Fruit fly (Drosophila melanogaster): ENCODE data around the gene RpS21.

The RpS21 gene

DNA sequence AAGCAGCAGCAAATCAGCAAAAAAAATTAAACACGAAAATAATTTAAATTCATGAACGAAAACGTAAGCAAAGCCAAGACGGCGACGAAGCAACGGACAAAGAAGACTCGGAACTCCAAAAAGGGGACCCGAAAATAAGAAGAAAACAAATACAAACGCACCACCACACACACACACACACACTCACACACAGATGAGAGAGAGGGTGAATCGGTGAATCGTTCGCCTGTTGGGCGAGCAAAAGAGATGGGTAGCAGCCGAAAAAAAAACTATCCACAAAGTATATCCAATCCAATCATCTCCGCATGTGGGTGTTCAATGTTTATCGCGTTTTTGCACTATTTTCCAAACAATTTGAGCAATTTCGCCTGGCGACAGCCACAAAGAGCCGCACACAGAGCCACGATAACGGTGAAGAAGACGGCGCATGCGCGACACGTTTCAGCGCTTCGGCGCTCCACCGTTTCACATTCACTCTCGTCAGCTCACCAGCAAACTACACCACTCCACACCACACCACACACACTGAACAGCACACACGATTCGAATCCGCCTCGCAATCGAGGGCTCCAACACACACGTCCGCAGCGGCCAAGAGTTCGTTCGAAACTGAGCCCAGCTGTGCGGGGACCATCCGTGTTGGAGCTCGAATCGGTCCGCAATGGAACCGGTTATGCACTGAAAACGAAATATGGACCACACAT is 26.1 kb upstream of the RpS21 start, which contains the start of gene Duox (continued):
- no peak for TF ChIP-seq bsh (GFP tag; optimal IDR thresholded peaks at IDR 0.05)
- TF ChIP-seq CG14860 (GFP tag; IDR thresholded peaks at IDR 0.05; ENCODE audit: partially characterized antibody), result no peak
- no peak for TF ChIP-seq CG7556 (GFP tag; optimal IDR thresholded peaks at IDR 0.05)
- no peak for TF ChIP-seq salm (tag; optimal IDR thresholded peaks at IDR 0.05)
- TF ChIP-seq Spps (tag; optimal IDR thresholded peaks at IDR 0.05), result no peak
- TF ChIP-seq CG2120 (GFP tag; optimal IDR thresholded peaks at IDR 0.05), result no peak
- no peak for TF ChIP-seq CG4424 (GFP tag; optimal IDR thresholded peaks at IDR 0.05)
- no peak for TF ChIP-seq pfk (GFP tag; optimal IDR thresholded peaks at IDR 0.05)
- TF ChIP-seq klu (GFP tag; IDR thresholded peaks at IDR 0.05), result no peak
- no peak for TF ChIP-seq HHEX (GFP tag; optimal IDR thresholded peaks at IDR 0.05)
- no peak for TF ChIP-seq CG8290 (GFP tag; optimal IDR thresholded peaks at IDR 0.05)
- TF ChIP-seq CG8290 (tag; optimal IDR thresholded peaks at IDR 0.05), result peak in 1 of 2 experiments; percentile 54
- TF ChIP-seq knrl (GFP tag; IDR thresholded peaks at IDR 0.05; ENCODE audit: partially characterized antibody), result no peak
- no peak for TF ChIP-seq slbo (GFP tag; IDR thresholded peaks at IDR 0.05)
- TF ChIP-seq aop (GFP tag; IDR thresholded peaks at IDR 0.05), result 0 out of 2 replicates have a peak, but pooled peaks have one; percentile 11
- 0 out of 2 replicates have a peak, but pooled peaks have one; percentile 10 for TF ChIP-seq bbx (GFP tag; IDR thresholded peaks at IDR 0.05; ENCODE audit: partially characterized antibody)
- no peak for TF ChIP-seq nerfin-1 (tag; optimal IDR thresholded peaks at IDR 0.05)
- TF ChIP-seq CG2678 (tag; optimal IDR thresholded peaks at IDR 0.05), result no peak
- peak; percentile 84 for TF ChIP-seq HLHmδ (GFP tag; optimal IDR thresholded peaks at IDR 0.05)
- TF ChIP-seq amos (GFP tag; IDR thresholded peaks at IDR 0.05; ENCODE audit: partially characterized antibody), result no peak; the same call in 1 of the 2 replicates
- TF ChIP-seq sens-2 (GFP tag; IDR thresholded peaks at IDR 0.05), result no peak
- TF ChIP-seq CG13775 (GFP tag; optimal IDR thresholded peaks at IDR 0.05), result no peak
- TF ChIP-seq otp (GFP tag; IDR thresholded peaks at IDR 0.05), result no peak; the same call in 2 of the 3 replicates
- TF ChIP-seq dm (GFP tag; optimal IDR thresholded peaks at IDR 0.05), result peak; percentile 14
- peak; percentile 87 for TF ChIP-seq Jarid2 (GFP tag; optimal IDR thresholded peaks at IDR 0.05)
- no peak; the same call in 1 of the 2 replicates for TF ChIP-seq NFAT (GFP tag; IDR thresholded peaks at IDR 0.05)
- 0 out of 3 replicates have a peak, but pooled peaks have one; percentile 3 for TF ChIP-seq CG11456 (GFP tag; IDR thresholded peaks at IDR 0.05)
- no peak for TF ChIP-seq CG18011 (GFP tag; optimal IDR thresholded peaks at IDR 0.05)
- TF ChIP-seq vfl (GFP tag; optimal IDR thresholded peaks at IDR 0.05), result no peak
- peak; percentile 48; the same call in 1 of the 3 replicates for TF ChIP-seq Opbp (GFP tag; IDR thresholded peaks at IDR 0.05; ENCODE audit: partially characterized antibody)
- no peak for TF ChIP-seq Dfd (GFP tag; optimal IDR thresholded peaks at IDR 0.05)
- 0 out of 2 replicates have a peak, but pooled peaks have one; percentile 18 for TF ChIP-seq unc-4 (GFP tag; IDR thresholded peaks at IDR 0.05; ENCODE audit: partially characterized antibody)
- peak; percentile 46; the same call in 1 of the 2 replicates for TF ChIP-seq crol (GFP tag; IDR thresholded peaks at IDR 0.05)
- TF ChIP-seq zen2 (GFP tag; IDR thresholded peaks at IDR 0.05; ENCODE audit: partially characterized antibody), result peak; percentile 35; the same call in 2 of the 3 replicates
- no peak for TF ChIP-seq CG14050 (GFP tag; IDR thresholded peaks at IDR 0.05)
- TF ChIP-seq CG12769 (tag; optimal IDR thresholded peaks at IDR 0.05), result peak; percentile 76
- no peak for TF ChIP-seq Optix (GFP tag; IDR thresholded peaks at IDR 0.05)
- no peak for TF ChIP-seq Dip3 (GFP tag; optimal IDR thresholded peaks at IDR 0.05)
- no peak for TF ChIP-seq Adf1 (GFP tag; IDR thresholded peaks at IDR 0.05)
- no peak for TF ChIP-seq Hr39 (optimal IDR thresholded peaks at IDR 0.05)
- TF ChIP-seq CG9609 (GFP tag; optimal IDR thresholded peaks at IDR 0.05), result peak; percentile 48
- no peak for TF ChIP-seq CG13123 (GFP tag; optimal IDR thresholded peaks at IDR 0.05)

Data from whole organism, embryonic.